Fruit fly (Drosophila melanogaster) whole organism, embryonic: ENCODE results near the gene Rpt5.

Experiments
- CG10543 ChIP-seq: fragments of 200-800 bp; sonication (Bioruptor generic); optimal IDR thresholded peaks from 3 replicates; lab custom pipeline; 2017; ENCODE audit warnings: missing biosample characterization, mild to moderate bottlenecking, missing genetic modification characterization, moderate library complexity
- CG11085 ChIP-seq: fragments of 200-800 bp; sonication (Bioruptor generic); IDR thresholded peaks from 2 replicates; pipeline ENCODE4 v1.3.6; 2022; ENCODE audit warnings: missing biosample characterization, missing genetic modification characterization
- CG11456 ChIP-seq: fragments of 200-800 bp; sonication (Bioruptor generic); IDR thresholded peaks from 3 replicates; pipeline ENCODE4 v1.3.6; 2022; ENCODE audit warnings: missing biosample characterization, missing genetic modification characterization
- CG12071 ChIP-seq: fragments of 200-800 bp; sonication (Bioruptor generic); optimal IDR thresholded peaks from 3 replicates; lab custom pipeline; 2018; ENCODE audit warnings: missing biosample characterization, mild to moderate bottlenecking, missing genetic modification characterization
- CG13624 ChIP-seq: fragments of 200-800 bp; sonication (Bioruptor generic); optimal IDR thresholded peaks from 2 replicates; lab custom pipeline; 2016; ENCODE audit warnings: missing biosample characterization, missing genetic modification characterization
- CG15601 ChIP-seq: fragments of 200-800 bp; sonication (Bioruptor generic); optimal IDR thresholded peaks from 3 replicates; lab custom pipeline; 2019; ENCODE audit warnings: missing biosample characterization, mild to moderate bottlenecking, missing genetic modification characterization, moderate library complexity
- CG16813 ChIP-seq: fragments of 200-800 bp; sonication (Bioruptor generic); IDR thresholded peaks from 3 replicates; pipeline ENCODE4 v1.3.6; 2022; ENCODE audit warnings: missing biosample characterization, missing genetic modification characterization; ENCODE audit not compliant: partially characterized antibody
- CG17186 ChIP-seq: fragments of 200-800 bp; sonication (Bioruptor generic); optimal IDR thresholded peaks from 3 replicates; lab custom pipeline; 2017; ENCODE audit warnings: missing biosample characterization, missing genetic modification reagents, missing genetic modification characterization
- CG2116 ChIP-seq: fragments of 200-800 bp; sonication (Bioruptor generic); optimal IDR thresholded peaks from 3 replicates; lab custom pipeline; 2018; ENCODE audit warnings: missing biosample characterization, mild to moderate bottlenecking, missing genetic modification characterization
- CG30403 ChIP-seq: fragments of 200-800 bp; sonication (Bioruptor generic); optimal IDR thresholded peaks from 3 replicates; lab custom pipeline; 2016; ENCODE audit warnings: missing biosample characterization, missing genetic modification characterization
- CG3163 ChIP-seq: fragments of 200-800 bp; sonication (Bioruptor generic); optimal IDR thresholded peaks from 3 replicates; lab custom pipeline; 2016; ENCODE audit warnings: missing biosample characterization, missing genetic modification characterization
- CG32772 ChIP-seq: fragments of 200-800 bp; sonication (Bioruptor generic); IDR thresholded peaks from 2 replicates; pipeline ENCODE4 v1.3.6; 2022; ENCODE audit warnings: missing biosample characterization, missing genetic modification characterization
- CG6175 ChIP-seq: fragments of 200-800 bp; sonication (Bioruptor generic); IDR thresholded peaks from 3 replicates; pipeline ENCODE4 v1.3.6; 2022; ENCODE audit warnings: missing biosample characterization, missing genetic modification characterization
- CG6689 ChIP-seq: fragments of 200-800 bp; sonication (Bioruptor generic); IDR thresholded peaks from 2 replicates; pipeline ENCODE4 v1.3.6; 2022; ENCODE audit warnings: missing biosample characterization, missing genetic modification characterization
- CG6765 ChIP-seq: fragments of 200-800 bp; sonication (Bioruptor generic); optimal IDR thresholded peaks from 3 replicates; lab custom pipeline; 2017; ENCODE audit warnings: missing biosample characterization, mild to moderate bottlenecking, missing genetic modification characterization
- CG7271 ChIP-seq: fragments of 200-800 bp; sonication (Bioruptor generic); optimal IDR thresholded peaks from 2 replicates; lab custom pipeline; 2018; ENCODE audit warnings: missing biosample characterization, mild to moderate bottlenecking, missing genetic modification characterization, moderate library complexity
- CG7357 ChIP-seq: fragments of 200-800 bp; sonication (Bioruptor generic); IDR thresholded peaks from 3 replicates; pipeline ENCODE4 v1.3.6; 2022; ENCODE audit warnings: missing biosample characterization, missing genetic modification characterization
- CG7839 ChIP-seq: fragments of 200-800 bp; sonication (Bioruptor generic); optimal IDR thresholded peaks from 3 replicates; lab custom pipeline; 2018; ENCODE audit warnings: missing biosample characterization, mild to moderate bottlenecking, missing genetic modification characterization, moderate library complexity
- CG7963 ChIP-seq: fragments of 200-800 bp; sonication (Bioruptor generic); IDR thresholded peaks from 3 replicates; pipeline ENCODE4 v1.3.6; 2022; ENCODE audit warnings: missing biosample characterization, missing genetic modification characterization; ENCODE audit not compliant: partially characterized antibody
- CG7987 ChIP-seq: fragments of 200-800 bp; sonication (Bioruptor generic); optimal IDR thresholded peaks from 2 replicates; lab custom pipeline; 2018; ENCODE audit warnings: missing biosample characterization, mild to moderate bottlenecking, missing genetic modification characterization, moderate library complexity
- CG8089 ChIP-seq: fragments of 200-800 bp; sonication (Bioruptor generic); optimal IDR thresholded peaks from 3 replicates; lab custom pipeline; 2016; ENCODE audit warnings: missing biosample characterization, missing genetic modification characterization
- CG8359 ChIP-seq: fragments of 200-800 bp; sonication (Bioruptor generic); optimal IDR thresholded peaks from 2 replicates; lab custom pipeline; 2017; ENCODE audit warnings: missing biosample characterization, mild to moderate bottlenecking, missing genetic modification characterization, borderline replicate concordance
- CG8478 ChIP-seq: fragments of >200 bp; optimal IDR thresholded peaks from 2 replicates; lab custom pipeline; 2018
- CG8944 ChIP-seq: fragments of 200-800 bp; sonication (Bioruptor generic); optimal IDR thresholded peaks from 3 replicates; lab custom pipeline; 2016; ENCODE audit warnings: missing biosample characterization, missing genetic modification characterization
- Dad ChIP-seq: fragments of 200-800 bp; sonication (Bioruptor generic); optimal IDR thresholded peaks from 3 replicates; lab custom pipeline; 2016; ENCODE audit warnings: missing biosample characterization, missing genetic modification characterization
- Drgx ChIP-seq: fragments of 200-800 bp; sonication (Bioruptor generic); IDR thresholded peaks from 2 replicates; pipeline ENCODE4 v1.3.6; 2022; ENCODE audit warnings: missing biosample characterization, missing genetic modification characterization
- E2f1 ChIP-seq: fragments of 200-800 bp; sonication (Bioruptor generic); IDR thresholded peaks from 2 replicates; pipeline ENCODE4 v1.3.6; 2022; ENCODE audit warnings: missing biosample characterization, missing genetic modification characterization
- Hand ChIP-seq: fragments of 200-800 bp; sonication (Bioruptor generic); optimal IDR thresholded peaks from 2 replicates; lab custom pipeline; 2017; ENCODE audit warnings: mild to moderate bottlenecking, missing biosample characterization, missing genetic modification reagents, missing genetic modification characterization
- HmgD ChIP-seq: fragments of 200-800 bp; sonication (Bioruptor generic); optimal IDR thresholded peaks from 3 replicates; lab custom pipeline; 2016; ENCODE audit warnings: missing biosample characterization, missing genetic modification characterization
- Meics ChIP-seq: fragments of 200-800 bp; sonication (Bioruptor generic); optimal IDR thresholded peaks from 2 replicates; lab custom pipeline; 2017; ENCODE audit warnings: missing biosample characterization, mild to moderate bottlenecking, missing genetic modification characterization
- NC2α ChIP-seq: fragments of 200-800 bp; sonication (Bioruptor generic); optimal IDR thresholded peaks from 2 replicates; lab custom pipeline; 2016; ENCODE audit warnings: missing biosample characterization, missing genetic modification characterization
- Rfx ChIP-seq: fragments of 200-800 bp; sonication (Bioruptor generic); IDR thresholded peaks from 2 replicates; pipeline ENCODE4 v1.3.6; 2022; ENCODE audit warnings: missing biosample characterization, missing genetic modification characterization
- Sry-δ ChIP-seq: fragments of 200-800 bp; sonication (Bioruptor generic); optimal IDR thresholded peaks from 2 replicates; lab custom pipeline; 2016; ENCODE audit warnings: missing biosample characterization, missing genetic modification characterization
- Stat92E ChIP-seq, 3 experiments: fragments of >200 bp in 2 of 3; fragments of 200-800 bp in 1 of 3; sonication (Bioruptor generic) in 1 of 3; optimal IDR thresholded peaks; 2 replicates each; lab custom pipeline; 2017 to 2019; ENCODE audit warnings: missing biosample characterization in 3 of 3, missing genetic modification characterization in 3 of 3, mild to moderate bottlenecking in 1 of 3, moderate library complexity in 1 of 3
- abd-A ChIP-seq: fragments of 200-800 bp; sonication (Bioruptor generic); optimal IDR thresholded peaks from 3 replicates; lab custom pipeline; 2019; ENCODE audit warnings: missing biosample characterization, mild to moderate bottlenecking, missing genetic modification characterization, moderate library complexity
- chif ChIP-seq, 2 experiments: fragments of 200-800 bp; sonication (Bioruptor generic); optimal IDR thresholded peaks; 3 replicates each; lab custom pipeline; 2016; ENCODE audit warnings: missing biosample characterization in 2 of 2, missing genetic modification characterization in 2 of 2
- dimm ChIP-seq: fragments of 200-800 bp; sonication (Bioruptor generic); IDR thresholded peaks from 2 replicates; pipeline ENCODE4 v1.3.6; 2022; ENCODE audit warnings: missing biosample characterization, missing genetic modification characterization
- dm ChIP-seq: fragments of 200-800 bp; sonication (Bioruptor generic); optimal IDR thresholded peaks from 3 replicates; lab custom pipeline; 2016; ENCODE audit warnings: missing biosample characterization, missing genetic modification characterization
- dpn ChIP-seq, 2 experiments: fragments of 200-800 bp; sonication (Bioruptor generic); optimal IDR thresholded peaks; 3 replicates each; lab custom pipeline; 2016; ENCODE audit warnings: missing biosample characterization in 2 of 2, missing genetic modification characterization in 2 of 2
- esg ChIP-seq: fragments of 200-800 bp; sonication (Bioruptor generic); conservative IDR thresholded peaks from 2 replicates; pipeline ENCODE4 v1.3.6; 2022; ENCODE audit warnings: missing biosample characterization, missing genetic modification characterization
- ewg ChIP-seq: fragments of 200-800 bp; sonication (Bioruptor generic); optimal IDR thresholded peaks from 3 replicates; lab custom pipeline; 2017; ENCODE audit warnings: mild to moderate bottlenecking, missing biosample characterization, missing genetic modification reagents, missing genetic modification characterization
- fd64A ChIP-seq: fragments of 200-800 bp; sonication (Bioruptor generic); optimal IDR thresholded peaks from 3 replicates; lab custom pipeline; 2018; ENCODE audit warnings: missing biosample characterization, mild to moderate bottlenecking, missing genetic modification characterization
- gce ChIP-seq: fragments of 200-800 bp; sonication (Bioruptor generic); IDR thresholded peaks from 3 replicates; pipeline ENCODE4 v1.3.6; 2022; ENCODE audit warnings: missing biosample characterization, missing genetic modification characterization
- gsb ChIP-seq: fragments of 200-800 bp; sonication (Bioruptor generic); IDR thresholded peaks from 2 replicates; pipeline ENCODE4 v1.3.6; 2022; ENCODE audit warnings: missing biosample characterization, missing genetic modification characterization
- oc ChIP-seq: fragments of 200-800 bp; sonication (Bioruptor generic); optimal IDR thresholded peaks from 2 replicates; lab custom pipeline; 2018; ENCODE audit warnings: missing biosample characterization, mild to moderate bottlenecking, missing genetic modification characterization, moderate library complexity
- peb ChIP-seq: fragments of 200-800 bp; sonication (Bioruptor generic); IDR thresholded peaks from 2 replicates; pipeline ENCODE4 v1.3.6; 2022; ENCODE audit warnings: missing biosample characterization, missing genetic modification characterization
- pho ChIP-seq: fragments of 200-800 bp; sonication (Bioruptor generic); optimal IDR thresholded peaks from 2 replicates; lab custom pipeline; 2016; ENCODE audit warnings: missing biosample characterization, missing genetic modification characterization
- rib ChIP-seq: fragments of 200-800 bp; sonication (Bioruptor generic); IDR thresholded peaks from 2 replicates; pipeline ENCODE4 v1.3.6; 2022; ENCODE audit warnings: missing biosample characterization, missing genetic modification characterization
- so ChIP-seq: fragments of 200-800 bp; sonication (Bioruptor generic); IDR thresholded peaks from 3 replicates; pipeline ENCODE4 v1.3.6; 2022; ENCODE audit warnings: missing biosample characterization, missing genetic modification characterization
- tio ChIP-seq: fragments of 200-800 bp; sonication (Bioruptor generic); optimal IDR thresholded peaks from 2 replicates; lab custom pipeline; 2017; ENCODE audit warnings: missing biosample characterization, missing genetic modification characterization, inconsistent platforms
- zen ChIP-seq: fragments of 200-800 bp; sonication (Bioruptor generic); optimal IDR thresholded peaks from 3 replicates; lab custom pipeline; 2018; ENCODE audit warnings: missing biosample characterization, mild to moderate bottlenecking, missing genetic modification characterization, moderate library complexity

The Rpt5 gene

DNA sequence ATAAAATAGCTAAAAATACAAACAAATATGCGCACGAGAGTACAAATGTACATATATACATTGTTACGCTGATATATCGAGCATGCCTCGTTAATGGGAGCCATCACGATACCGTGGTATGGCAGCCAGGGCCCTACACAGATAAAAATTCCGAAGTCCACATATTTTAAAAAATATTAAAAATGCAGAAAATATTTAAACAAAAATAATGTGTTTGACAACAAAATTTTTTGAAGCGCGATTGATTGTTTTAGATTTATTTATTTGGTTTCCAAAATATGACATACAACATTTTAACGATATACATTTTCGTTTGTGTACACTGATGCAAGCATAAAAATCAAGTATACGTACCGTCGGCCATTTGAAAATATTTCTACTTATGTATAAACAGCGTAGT, 25.9 kb upstream of the Rpt5 start (continued):
- peak; percentile 45 to 57 for TF ChIP-seq chif (GFP tag; optimal IDR thresholded peaks at IDR 0.05; lab: Kevin White, UChicago)
- TF ChIP-seq rib (GFP tag; lab: Robert Waterston, UW) = peak; percentile 85; the same call in 1 of the 2 replicates
- peak; percentile 79 for TF ChIP-seq CG6765 (GFP tag; lab: Kevin White, UChicago)
- TF ChIP-seq dm (GFP tag; lab: Kevin White, UChicago) = peak; percentile 48
- no peak for TF ChIP-seq CG10543 (GFP tag; lab: Kevin White, UChicago)
- TF ChIP-seq CG12071 = peak; percentile 60
- no peak for TF ChIP-seq fd64A
- TF ChIP-seq NC2α (GFP tag; lab: Kevin White, UChicago) = no peak
- TF ChIP-seq CG30403 = peak; percentile 86
- no peak for TF ChIP-seq CG7963 (GFP tag; lab: Robert Waterston, UW)
- TF ChIP-seq dimm (GFP tag; lab: Robert Waterston, UW) = no peak
- no peak for TF ChIP-seq CG7271
- TF ChIP-seq Rfx = peak; percentile 91
- peak; percentile 41 for TF ChIP-seq zen (tag; lab: Kevin White, UChicago)
- no peak for TF ChIP-seq CG15601 (tag; lab: Kevin White, UChicago)
- TF ChIP-seq CG8944 = peak; percentile 16
- no peak for TF ChIP-seq Stat92E (GFP tag; optimal IDR thresholded peaks at IDR 0.05; lab: Kevin White, UChicago)
- TF ChIP-seq CG7357 (GFP tag; lab: Robert Waterston, UW) = peak; percentile 67
- no peak for TF ChIP-seq gce (GFP tag; lab: Robert Waterston, UW)
- TF ChIP-seq CG11456 (GFP tag; lab: Robert Waterston, UW) = peak; percentile 75; the same call in 2 of the 3 replicates
- peak; percentile 31 for TF ChIP-seq CG2116 (GFP tag; lab: Kevin White, UChicago)
- TF ChIP-seq Drgx (GFP tag; lab: Robert Waterston, UW) = peak; percentile 88
- TF ChIP-seq CG7987 (GFP tag; lab: Kevin White, UChicago) = peak; percentile 74
- TF ChIP-seq CG8359 = peak; percentile 2
- TF ChIP-seq dpn (GFP tag; optimal IDR thresholded peaks at IDR 0.05; lab: Kevin White, UChicago) = peak; percentile 65 to 73
- peak; percentile 85 for TF ChIP-seq CG7839 (tag; lab: Kevin White, UChicago)
- TF ChIP-seq tio (GFP tag; lab: Kevin White, UChicago) = peak; percentile 61
- peak; percentile 62; the same call in 1 of the 2 replicates for TF ChIP-seq CG11085
- TF ChIP-seq CG6175 (GFP tag; lab: Robert Waterston, UW) = peak; percentile 79; the same call in 2 of the 3 replicates
- peak; percentile 14 for TF ChIP-seq Sry-δ (GFP tag; lab: Kevin White, UChicago)
- peak; percentile 68; the same call in 1 of the 2 replicates for TF ChIP-seq CG32772 (GFP tag; lab: Robert Waterston, UW)
- no peak for TF ChIP-seq peb (GFP tag; lab: Robert Waterston, UW)
- no peak for TF ChIP-seq CG16813 (GFP tag; lab: Robert Waterston, UW)
- peak; percentile 42 for TF ChIP-seq Dad (GFP tag; lab: Kevin White, UChicago)
- peak; percentile 40 for TF ChIP-seq CG3163 (GFP tag; lab: Kevin White, UChicago)
- TF ChIP-seq E2f1 (GFP tag; lab: Robert Waterston, UW) = peak; percentile 73
- TF ChIP-seq abd-A = peak; percentile 5
- peak; percentile 86 for TF ChIP-seq Hand
- peak; percentile 13 for TF ChIP-seq CG8089
- no peak for TF ChIP-seq ewg (GFP tag; lab: Kevin White, UChicago)
- TF ChIP-seq CG8478 (lab: Kevin White, UChicago) = no peak
- TF ChIP-seq CG6689 (GFP tag; lab: Robert Waterston, UW) = peak; percentile 75
- no peak for TF ChIP-seq HmgD
- peak; percentile 78 for TF ChIP-seq pho (GFP tag; lab: Kevin White, UChicago)
- TF ChIP-seq Meics (GFP tag; lab: Kevin White, UChicago) = peak; percentile 89
- TF ChIP-seq CG13624 (GFP tag; lab: Kevin White, UChicago) = peak; percentile 78
- TF ChIP-seq so (GFP tag; lab: Robert Waterston, UW) = peak; percentile 66; the same call in 1 of the 3 replicates
- peak; percentile 75 for TF ChIP-seq gsb (GFP tag; lab: Robert Waterston, UW)
- TF ChIP-seq oc (tag; lab: Kevin White, UChicago) = no peak
- TF ChIP-seq esg (GFP tag; lab: Robert Waterston, UW) = peak; percentile 70
- no peak for TF ChIP-seq CG17186
